Worm (Caenorhabditis elegans): Measurements from ENCODE around the gene F23H11.5.

DNA sequence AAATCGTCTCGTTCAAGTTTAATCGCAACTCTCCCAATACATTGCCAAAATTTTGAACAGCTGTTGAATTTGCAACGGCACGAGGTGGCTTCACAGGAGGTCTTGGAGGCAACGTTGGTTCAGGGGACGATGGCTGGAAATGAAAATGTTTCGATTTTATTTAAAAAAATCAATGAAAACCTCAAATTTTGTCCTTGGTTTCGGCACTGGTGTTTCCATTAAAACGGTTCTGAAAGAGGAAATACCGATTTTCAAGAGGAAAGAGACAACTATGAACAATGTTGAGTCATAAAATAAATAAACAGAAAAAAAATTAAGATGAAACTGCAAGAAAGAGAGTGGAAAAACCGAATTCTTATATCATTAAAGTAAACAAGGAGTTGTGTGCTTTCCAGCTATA lies 3.1 kb downstream of the F23H11.5 start, which contains the start of gene F23H11.4:
- TF ChIP-seq him-1 (tag; optimal IDR thresholded peaks at IDR 0.05) (no peak), W03F9.2 (tag; optimal IDR thresholded peaks at IDR 0.05) (no peak), dao-5 (tag; optimal IDR thresholded peaks at IDR 0.05) (no peak)
